Fruit fly (Drosophila melanogaster): Measurements from ENCODE around the gene ich.
A peak's percentile ranks its signal among the peaks of the same experiment; 100 is the strongest.

The ich gene

dm6 chr3R:8955359-8955820, 7.4 kb downstream of the ich start:
- TF ChIP-seq woc (GFP tag; optimal IDR thresholded peaks at IDR 0.05): no peak
- no peak for TF ChIP-seq OdsH (GFP tag; optimal IDR thresholded peaks at IDR 0.05)
- TF ChIP-seq tai (GFP tag; optimal IDR thresholded peaks at IDR 0.05): no peak
- TF ChIP-seq usp (GFP tag; optimal IDR thresholded peaks at IDR 0.05): no peak
- TF ChIP-seq rgr (GFP tag; optimal IDR thresholded peaks at IDR 0.05): no peak
- TF ChIP-seq br (GFP tag; optimal IDR thresholded peaks at IDR 0.05): no peak

dm6 chr3R:8954515-8955358, 8.1 kb downstream of the ich start:
- TF ChIP-seq Vsx2 (GFP tag; optimal IDR thresholded peaks at IDR 0.05; ENCODE audit: partially characterized antibody) (no peak), lola (GFP tag; optimal IDR thresholded peaks at IDR 0.05) (no peak), fru (GFP tag; optimal IDR thresholded peaks at IDR 0.05) (no peak), Jra (GFP tag; optimal IDR thresholded peaks at IDR 0.05) (no peak), Abd-B (GFP tag; optimal IDR thresholded peaks at IDR 0.05) (no peak), foxo (GFP tag; optimal IDR thresholded peaks at IDR 0.05) (no peak), Sp1 (GFP tag; optimal IDR thresholded peaks at IDR 0.05) (no peak), N (GFP tag; optimal IDR thresholded peaks at IDR 0.05) (no peak), pan (optimal IDR thresholded peaks at IDR 0.05) (no peak), Dfd (GFP tag; optimal IDR thresholded peaks at IDR 0.05) (no peak), dsf (GFP tag; optimal IDR thresholded peaks at IDR 0.05; ENCODE audit: borderline replicate concordance) (no peak), Hr83 (GFP tag; optimal IDR thresholded peaks at IDR 0.05; ENCODE audit: poor library complexity, severe bottlenecking) (no peak), psq (GFP tag; optimal IDR thresholded peaks at IDR 0.05) (no peak), tai (GFP tag; optimal IDR thresholded peaks at IDR 0.05) (no peak), h (GFP tag; optimal IDR thresholded peaks at IDR 0.05) (no peak), OdsH (GFP tag; optimal IDR thresholded peaks at IDR 0.05) (no peak), br (GFP tag; optimal IDR thresholded peaks at IDR 0.05) (no peak), GATAd (GFP tag; optimal IDR thresholded peaks at IDR 0.05) (no peak)

- TF ChIP-seq Dfd (GFP tag; optimal IDR thresholded peaks at IDR 0.05) (peak; percentile 71), psq (GFP tag; optimal IDR thresholded peaks at IDR 0.05) (peak; percentile 56), woc (GFP tag; optimal IDR thresholded peaks at IDR 0.05) (no peak)
These were observed 13.3 kb downstream of the ich start for dm6 chr3R:8949334-8950066.

- no peak for TF ChIP-seq OdsH (GFP tag; optimal IDR thresholded peaks at IDR 0.05)
- TF ChIP-seq dl (GFP tag; optimal IDR thresholded peaks at IDR 0.05; ENCODE audit: insufficient read depth in 1 of 2, partially characterized antibody in 2 of 2): no peak
- no peak for TF ChIP-seq Dif (GFP tag; optimal IDR thresholded peaks at IDR 0.05; ENCODE audit: partially characterized antibody)
- no peak for TF ChIP-seq GATAd (GFP tag; optimal IDR thresholded peaks at IDR 0.05)
These were observed 14.0 kb downstream of the ich start for dm6 chr3R:8948855-8949254.

dm6 chr3R:8947757-8948428, 14.9 kb downstream of the ich start:
- no peak for TF ChIP-seq HLH106 (tag; optimal IDR thresholded peaks at IDR 0.05)
- TF ChIP-seq sage (GFP tag; optimal IDR thresholded peaks at IDR 0.05): no peak
- TF ChIP-seq N (GFP tag; optimal IDR thresholded peaks at IDR 0.05): no peak
- no peak for TF ChIP-seq dsf (GFP tag; optimal IDR thresholded peaks at IDR 0.05; ENCODE audit: borderline replicate concordance)
- no peak for TF ChIP-seq Abd-B (GFP tag; optimal IDR thresholded peaks at IDR 0.05)
- no peak for TF ChIP-seq Sp1 (GFP tag; optimal IDR thresholded peaks at IDR 0.05)
- no peak for TF ChIP-seq Myc (optimal IDR thresholded peaks at IDR 0.05)
- no peak for TF ChIP-seq OdsH (GFP tag; optimal IDR thresholded peaks at IDR 0.05)

- TF ChIP-seq GATAd (GFP tag; optimal IDR thresholded peaks at IDR 0.05) (no peak), dl (GFP tag; optimal IDR thresholded peaks at IDR 0.05; ENCODE audit: insufficient read depth in 1 of 2, partially characterized antibody in 2 of 2) (no peak), dsf (GFP tag; optimal IDR thresholded peaks at IDR 0.05; ENCODE audit: borderline replicate concordance) (no peak), pan (optimal IDR thresholded peaks at IDR 0.05) (no peak), ey (GFP tag; optimal IDR thresholded peaks at IDR 0.05) (no peak), Abd-B (GFP tag; optimal IDR thresholded peaks at IDR 0.05) (no peak), N (GFP tag; optimal IDR thresholded peaks at IDR 0.05) (no peak), CrebA (GFP tag; optimal IDR thresholded peaks at IDR 0.05; ENCODE audit: borderline replicate concordance) (no peak), lola (GFP tag; optimal IDR thresholded peaks at IDR 0.05) (no peak)
These were observed 16.4 kb downstream of the ich start for dm6 chr3R:8946429-8946828.
